Worm (Caenorhabditis elegans) whole organism, midembryonic: ENCODE measurements around the gene nasp-1.

Experiments used
- T22C8.4 ChIP-seq: fragments of 200-800 bp; sonication (Bioruptor generic); IDR thresholded peaks from 2 replicates; pipeline ENCODE4 v1.3.6; 2022; ENCODE audit warnings: missing genetic modification characterization, missing compliant biosample characterization
- cog-1 ChIP-seq: sonication (generic microtip); optimal IDR thresholded peaks from 2 replicates; lab custom pipeline; 2016; ENCODE audit warnings: missing genetic modification characterization, missing compliant biosample characterization
- flt-1 ChIP-seq: fragments of 200-800 bp; sonication (Bioruptor generic); IDR thresholded peaks from 2 replicates; pipeline ENCODE4 v1.3.6; 2022; ENCODE audit warnings: missing genetic modification characterization, missing compliant biosample characterization
- klf-2 ChIP-seq: fragments of 200-800 bp; sonication (Bioruptor generic); conservative IDR thresholded peaks from 2 replicates; pipeline ENCODE4 v1.3.6; 2022; ENCODE audit warnings: missing genetic modification reagents, missing genetic modification characterization, missing compliant biosample characterization
- med-1 ChIP-seq: sonication (generic microtip); optimal IDR thresholded peaks from 2 replicates; lab custom pipeline; 2017; ENCODE audit warnings: missing genetic modification characterization, mild to moderate bottlenecking, missing compliant biosample characterization, antibody characterized with exemption, missing genetic modification reagents; ENCODE audit not compliant: insufficient read depth
- ref-1 ChIP-seq: fragments of 200-800 bp; sonication (Bioruptor generic); conservative IDR thresholded peaks from 2 replicates; pipeline ENCODE4 v1.3.6; 2022; ENCODE audit warnings: missing genetic modification reagents, missing genetic modification characterization, missing compliant biosample characterization
- tab-1 ChIP-seq: fragments of 200-800 bp; sonication (Bioruptor generic); IDR thresholded peaks from 2 replicates; pipeline ENCODE4 v1.3.6; 2022; ENCODE audit warnings: missing genetic modification characterization, missing compliant biosample characterization
- ztf-23 ChIP-seq: fragments of 200-800 bp; sonication (Bioruptor generic); IDR thresholded peaks from 2 replicates; pipeline ENCODE4 v1.3.6; 2022; ENCODE audit warnings: missing genetic modification reagents, missing genetic modification characterization, missing compliant biosample characterization
- ztf-29 ChIP-seq: fragments of 200-800 bp; sonication (Bioruptor generic); IDR thresholded peaks from 2 replicates; pipeline ENCODE4 v1.3.6; 2022; ENCODE audit warnings: missing genetic modification reagents, missing genetic modification characterization, missing compliant biosample characterization

The nasp-1 gene

ce11 chrII:11105981-11106711 lies at the start of gene nasp-1:
Gene nasp-1 (plus strand): TSS chrII:11106612.
- no peak for TF ChIP-seq med-1 (GFP tag; lab: Kevin White, UChicago)
- no peak for TF ChIP-seq klf-2
- TF ChIP-seq tab-1 (GFP tag; lab: Robert Waterston, UW), result no peak
- no peak for TF ChIP-seq T22C8.4 (GFP tag; lab: Robert Waterston, UW)
- no peak for TF ChIP-seq ztf-29 (GFP tag; lab: Robert Waterston, UW)
- TF ChIP-seq ref-1 (GFP tag; lab: Robert Waterston, UW), result no peak
- no peak for TF ChIP-seq ztf-23 (GFP tag; lab: Robert Waterston, UW)
- TF ChIP-seq cog-1 (tag; lab: Kevin White, UChicago), result no peak
- TF ChIP-seq flt-1 (GFP tag; lab: Robert Waterston, UW), result no peak

- TF ChIP-seq ztf-23 (GFP tag; lab: Robert Waterston, UW), result no peak
- no peak for TF ChIP-seq T22C8.4 (GFP tag; lab: Robert Waterston, UW)
- TF ChIP-seq ztf-29 (GFP tag; lab: Robert Waterston, UW), result no peak
- no peak for TF ChIP-seq tab-1 (GFP tag; lab: Robert Waterston, UW)
- TF ChIP-seq cog-1 (tag; lab: Kevin White, UChicago), result no peak
- no peak for TF ChIP-seq med-1 (GFP tag; lab: Kevin White, UChicago)
- TF ChIP-seq klf-2, result no peak
Measured at ce11 chrII:11057256-11057655, 49.2 kb upstream of the nasp-1 start.

ce11 chrII:11064191-11064695 lies 42.2 kb upstream of the nasp-1 start:
- TF ChIP-seq T22C8.4 (GFP tag; lab: Robert Waterston, UW) (no peak), flt-1 (GFP tag; lab: Robert Waterston, UW) (no peak), tab-1 (GFP tag; lab: Robert Waterston, UW) (no peak), klf-2 (no peak), cog-1 (tag; lab: Kevin White, UChicago) (no peak), ztf-23 (GFP tag; lab: Robert Waterston, UW) (no peak), ref-1 (GFP tag; lab: Robert Waterston, UW) (no peak), med-1 (GFP tag; lab: Kevin White, UChicago) (no peak), ztf-29 (GFP tag; lab: Robert Waterston, UW) (no peak)

- TF ChIP-seq T22C8.4 (GFP tag; lab: Robert Waterston, UW), result no peak
- no peak for TF ChIP-seq tab-1 (GFP tag; lab: Robert Waterston, UW)
- no peak for TF ChIP-seq med-1 (GFP tag; lab: Kevin White, UChicago)
- no peak for TF ChIP-seq cog-1 (tag; lab: Kevin White, UChicago)
- TF ChIP-seq ref-1 (GFP tag; lab: Robert Waterston, UW), result no peak
- TF ChIP-seq klf-2, result no peak
Measured at ce11 chrII:11072565-11072964, 33.8 kb upstream of the nasp-1 start.

ce11 chrII:11076550-11076949 lies 29.9 kb upstream of the nasp-1 start:
- no peak for TF ChIP-seq flt-1 (GFP tag; lab: Robert Waterston, UW)
- TF ChIP-seq ztf-29 (GFP tag; lab: Robert Waterston, UW), result no peak
- TF ChIP-seq ref-1 (GFP tag; lab: Robert Waterston, UW), result no peak
- no peak for TF ChIP-seq klf-2
- TF ChIP-seq T22C8.4 (GFP tag; lab: Robert Waterston, UW), result no peak
- no peak for TF ChIP-seq cog-1 (tag; lab: Kevin White, UChicago)
- no peak for TF ChIP-seq tab-1 (GFP tag; lab: Robert Waterston, UW)
- no peak for TF ChIP-seq med-1 (GFP tag; lab: Kevin White, UChicago)
- no peak for TF ChIP-seq ztf-23 (GFP tag; lab: Robert Waterston, UW)

- TF ChIP-seq flt-1 (GFP tag; lab: Robert Waterston, UW) (no peak), tab-1 (GFP tag; lab: Robert Waterston, UW) (no peak), ref-1 (GFP tag; lab: Robert Waterston, UW) (no peak), ztf-23 (GFP tag; lab: Robert Waterston, UW) (no peak), cog-1 (tag; lab: Kevin White, UChicago) (no peak), T22C8.4 (GFP tag; lab: Robert Waterston, UW) (no peak), med-1 (GFP tag; lab: Kevin White, UChicago) (no peak), klf-2 (no peak), ztf-29 (GFP tag; lab: Robert Waterston, UW) (no peak)
Measured at ce11 chrII:11086770-11087169, 19.6 kb upstream of the nasp-1 start.

- no peak for TF ChIP-seq tab-1 (GFP tag; lab: Robert Waterston, UW)
- TF ChIP-seq ref-1 (GFP tag; lab: Robert Waterston, UW), result no peak
- TF ChIP-seq klf-2, result no peak
- no peak for TF ChIP-seq T22C8.4 (GFP tag; lab: Robert Waterston, UW)
- no peak for TF ChIP-seq ztf-29 (GFP tag; lab: Robert Waterston, UW)
- TF ChIP-seq med-1 (GFP tag; lab: Kevin White, UChicago), result no peak
- TF ChIP-seq ztf-23 (GFP tag; lab: Robert Waterston, UW), result no peak
- TF ChIP-seq cog-1 (tag; lab: Kevin White, UChicago), result no peak
- no peak for TF ChIP-seq flt-1 (GFP tag; lab: Robert Waterston, UW)
Measured at ce11 chrII:11088137-11088536, 18.3 kb upstream of the nasp-1 start.

ce11 chrII:11089356-11089755 lies 17.1 kb upstream of the nasp-1 start, which contains the start of gene unc-53:
Gene unc-53 (minus strand): TSS chrII:11089456.
- no peak for TF ChIP-seq tab-1 (GFP tag; lab: Robert Waterston, UW)
- no peak for TF ChIP-seq ztf-29 (GFP tag; lab: Robert Waterston, UW)
- no peak for TF ChIP-seq cog-1 (tag; lab: Kevin White, UChicago)
- TF ChIP-seq flt-1 (GFP tag; lab: Robert Waterston, UW), result no peak
- no peak for TF ChIP-seq med-1 (GFP tag; lab: Kevin White, UChicago)
- no peak for TF ChIP-seq ztf-23 (GFP tag; lab: Robert Waterston, UW)
- TF ChIP-seq klf-2, result no peak
- no peak for TF ChIP-seq T22C8.4 (GFP tag; lab: Robert Waterston, UW)
- no peak for TF ChIP-seq ref-1 (GFP tag; lab: Robert Waterston, UW)
